Fruit fly (Drosophila melanogaster) whole organism, embryonic: ENCODE data around the gene dunk.

Experiments used
- Bgb ChIP-seq: fragments of 200-800 bp; sonication (Bioruptor generic); IDR thresholded peaks from 2 replicates; pipeline ENCODE4 v1.3.6; 2022; ENCODE audit warnings: missing biosample characterization, missing genetic modification characterization; ENCODE audit not compliant: partially characterized antibody
- CG10431 ChIP-seq: fragments of 200-800 bp; sonication (Bioruptor generic); optimal IDR thresholded peaks from 3 replicates; lab custom pipeline; 2018; ENCODE audit warnings: missing biosample characterization, mild to moderate bottlenecking, missing genetic modification characterization
- CG12744 ChIP-seq: fragments of 200-800 bp; sonication (Bioruptor generic); optimal IDR thresholded peaks from 2 replicates; lab custom pipeline; 2016; ENCODE audit warnings: missing biosample characterization, missing genetic modification characterization
- CG15601 ChIP-seq: fragments of 200-800 bp; sonication (Bioruptor generic); optimal IDR thresholded peaks from 3 replicates; lab custom pipeline; 2019; ENCODE audit warnings: missing biosample characterization, mild to moderate bottlenecking, missing genetic modification characterization, moderate library complexity
- CG1603 ChIP-seq: fragments of 200-800 bp; sonication (Bioruptor generic); optimal IDR thresholded peaks from 2 replicates; lab custom pipeline; 2019; ENCODE audit warnings: missing biosample characterization, mild to moderate bottlenecking, missing genetic modification characterization, moderate library complexity
- CG17186 ChIP-seq: fragments of 200-800 bp; sonication (Bioruptor generic); optimal IDR thresholded peaks from 3 replicates; lab custom pipeline; 2017; ENCODE audit warnings: missing biosample characterization, missing genetic modification reagents, missing genetic modification characterization
- CG17328 ChIP-seq: fragments of 200-800 bp; sonication (Bioruptor generic); IDR thresholded peaks from 2 replicates; pipeline ENCODE4 v1.3.6; 2022; ENCODE audit warnings: missing biosample characterization, missing genetic modification characterization
- CG17802 ChIP-seq: fragments of 200-800 bp; sonication (Bioruptor generic); optimal IDR thresholded peaks from 2 replicates; lab custom pipeline; 2018; ENCODE audit warnings: missing biosample characterization, mild to moderate bottlenecking, missing genetic modification characterization, moderate library complexity
- CG2129 ChIP-seq: fragments of 200-800 bp; sonication (Bioruptor generic); IDR thresholded peaks from 2 replicates; pipeline ENCODE4 v1.3.6; 2022; ENCODE audit warnings: missing biosample characterization, missing genetic modification characterization; ENCODE audit not compliant: partially characterized antibody
- CG2199 ChIP-seq: fragments of 200-800 bp; sonication (Bioruptor generic); IDR thresholded peaks from 3 replicates; pipeline ENCODE4 v1.3.6; 2022; ENCODE audit warnings: missing biosample characterization, missing genetic modification characterization
- CG30020 ChIP-seq: fragments of 200-800 bp; optimal IDR thresholded peaks from 2 replicates; lab custom pipeline; 2019; ENCODE audit warnings: missing biosample characterization, mild to moderate bottlenecking, missing genetic modification characterization, moderate library complexity
- CG31388 ChIP-seq: fragments of 200-800 bp; sonication (Bioruptor generic); optimal IDR thresholded peaks from 2 replicates; lab custom pipeline; 2016; ENCODE audit warnings: missing biosample characterization, missing genetic modification characterization
- CG33213 ChIP-seq: fragments of 200-800 bp; sonication (Bioruptor generic); optimal IDR thresholded peaks from 3 replicates; lab custom pipeline; 2016; ENCODE audit warnings: missing biosample characterization, missing genetic modification characterization
- CG4282 ChIP-seq: fragments of 200-800 bp; sonication (Bioruptor generic); optimal IDR thresholded peaks from 2 replicates; lab custom pipeline; 2016; ENCODE audit warnings: missing biosample characterization, missing genetic modification characterization
- CG4730 ChIP-seq: fragments of 200-800 bp; sonication (Bioruptor generic); IDR thresholded peaks from 2 replicates; pipeline ENCODE4 v1.3.6; 2022; ENCODE audit warnings: missing biosample characterization, missing genetic modification characterization
- CG6683 ChIP-seq: fragments of 200-800 bp; sonication (Bioruptor generic); optimal IDR thresholded peaks from 2 replicates; lab custom pipeline; 2017; ENCODE audit warnings: missing biosample characterization, mild to moderate bottlenecking, missing genetic modification characterization, missing genetic modification reagents
- CrebB ChIP-seq: fragments of 200-800 bp; sonication (Bioruptor generic); optimal IDR thresholded peaks from 3 replicates; lab custom pipeline; 2018; ENCODE audit warnings: missing biosample characterization, mild to moderate bottlenecking, missing genetic modification characterization
- Elba2 ChIP-seq: fragments of 200-800 bp; sonication (Bioruptor generic); optimal IDR thresholded peaks from 3 replicates; lab custom pipeline; 2016; ENCODE audit warnings: missing biosample characterization, missing genetic modification characterization
- Gug ChIP-seq: fragments of 200-800 bp; sonication (Bioruptor generic); IDR thresholded peaks from 4 replicates; pipeline ENCODE4 v1.3.6; 2022; ENCODE audit warnings: missing biosample characterization, missing genetic modification characterization
- HHEX ChIP-seq: fragments of 200-800 bp; sonication (Bioruptor generic); optimal IDR thresholded peaks from 3 replicates; lab custom pipeline; 2017; ENCODE audit warnings: missing biosample characterization, mild to moderate bottlenecking, missing genetic modification characterization, missing genetic modification reagents
- Meics ChIP-seq: fragments of 200-800 bp; sonication (Bioruptor generic); optimal IDR thresholded peaks from 2 replicates; lab custom pipeline; 2017; ENCODE audit warnings: missing biosample characterization, mild to moderate bottlenecking, missing genetic modification characterization
- Myb ChIP-seq: fragments of 200-800 bp; sonication (Bioruptor generic); optimal IDR thresholded peaks from 2 replicates; lab custom pipeline; 2016; ENCODE audit warnings: missing biosample characterization, missing genetic modification characterization
- Nf-YA ChIP-seq: fragments of 200-800 bp; sonication (Bioruptor generic); IDR thresholded peaks from 2 replicates; pipeline ENCODE4 v1.3.6; 2022; ENCODE audit warnings: missing biosample characterization, missing genetic modification characterization
- Nf-YC ChIP-seq: fragments of 200-800 bp; optimal IDR thresholded peaks from 3 replicates; lab custom pipeline; 2019; ENCODE audit warnings: missing biosample characterization, mild to moderate bottlenecking, missing genetic modification characterization, moderate library complexity
- Scr ChIP-seq: fragments of 200-800 bp; sonication (Bioruptor generic); IDR thresholded peaks from 2 replicates; pipeline ENCODE4 v1.3.6; 2022; ENCODE audit warnings: missing biosample characterization, missing genetic modification characterization; ENCODE audit not compliant: partially characterized antibody
- Side ChIP-seq: fragments of 200-800 bp; sonication (Bioruptor generic); optimal IDR thresholded peaks from 2 replicates; lab custom pipeline; 2016; ENCODE audit warnings: missing biosample characterization, missing genetic modification characterization
- chm ChIP-seq: fragments of 200-800 bp; sonication (Bioruptor generic); IDR thresholded peaks from 2 replicates; pipeline ENCODE4 v1.3.6; 2022; ENCODE audit warnings: missing biosample characterization, missing genetic modification characterization
- eve ChIP-seq, 2 experiments: fragments of >200 bp; optimal IDR thresholded peaks; 2 replicates each; lab custom pipeline; 2017; ENCODE audit warnings: missing biosample characterization in 2 of 2, missing genetic modification characterization in 2 of 2
- gro ChIP-seq: fragments of 200-800 bp; sonication (Bioruptor generic); optimal IDR thresholded peaks from 2 replicates; lab custom pipeline; 2016; ENCODE audit warnings: missing biosample characterization, missing genetic modification characterization
- hth ChIP-seq: fragments of >200 bp; optimal IDR thresholded peaks from 2 replicates; lab custom pipeline; 2017; ENCODE audit warnings: inconsistent platforms
- mam ChIP-seq: fragments of 200-800 bp; sonication (Bioruptor generic); optimal IDR thresholded peaks from 3 replicates; lab custom pipeline; 2016; ENCODE audit warnings: missing biosample characterization, missing genetic modification characterization
- nom ChIP-seq: fragments of 200-800 bp; sonication (Bioruptor generic); optimal IDR thresholded peaks from 2 replicates; lab custom pipeline; 2017; ENCODE audit warnings: missing biosample characterization, missing genetic modification characterization, mild to moderate bottlenecking, moderate library complexity, missing genetic modification reagents
- peb ChIP-seq: fragments of 200-800 bp; sonication (Bioruptor generic); IDR thresholded peaks from 2 replicates; pipeline ENCODE4 v1.3.6; 2022; ENCODE audit warnings: missing biosample characterization, missing genetic modification characterization
- row ChIP-seq: fragments of 200-800 bp; sonication (Bioruptor generic); IDR thresholded peaks from 3 replicates; pipeline ENCODE4 v1.3.6; 2022; ENCODE audit warnings: missing biosample characterization, missing genetic modification characterization
- schlank ChIP-seq: fragments of 200-800 bp; sonication (Bioruptor generic); optimal IDR thresholded peaks from 2 replicates; lab custom pipeline; 2018; ENCODE audit warnings: missing biosample characterization, mild to moderate bottlenecking, missing genetic modification characterization
- ttk ChIP-seq: fragments of 200-800 bp; sonication (Bioruptor generic); IDR thresholded peaks from 2 replicates; pipeline ENCODE4 v2.1.2; 2022; ENCODE audit warnings: missing biosample characterization, missing genetic modification characterization
- tx ChIP-seq: fragments of 200-800 bp; sonication (Bioruptor generic); optimal IDR thresholded peaks from 2 replicates; lab custom pipeline; 2016; ENCODE audit warnings: missing biosample characterization, missing genetic modification characterization
- wek ChIP-seq: fragments of 200-800 bp; sonication (Bioruptor generic); optimal IDR thresholded peaks from 3 replicates; lab custom pipeline; 2018; ENCODE audit warnings: missing biosample characterization, mild to moderate bottlenecking, missing genetic modification characterization, moderate library complexity
- zen ChIP-seq: fragments of 200-800 bp; sonication (Bioruptor generic); optimal IDR thresholded peaks from 3 replicates; lab custom pipeline; 2018; ENCODE audit warnings: missing biosample characterization, mild to moderate bottlenecking, missing genetic modification characterization, moderate library complexity

dunk gene

dm6 chr2L:22131171-22131675 is 20.2 kb upstream of the dunk start, which contains the start of gene CG42748 (continued):
- TF ChIP-seq tx (no peak), zen (tag; lab: Kevin White, UChicago) (peak; percentile 12), CG31388 (GFP tag; lab: Kevin White, UChicago) (no peak), hth (no peak), Scr (GFP tag; lab: Robert Waterston, UW) (peak; percentile 29; the same call in 1 of the 2 replicates), CG6683 (no peak), CrebB (no peak), CG17186 (GFP tag; lab: Kevin White, UChicago) (no peak), Myb (no peak), CG17328 (no peak), gro (no peak), HHEX (GFP tag; lab: Kevin White, UChicago) (no peak), CG2129 (GFP tag; lab: Robert Waterston, UW) (no peak), CG4730 (GFP tag; lab: Robert Waterston, UW) (no peak), Bgb (GFP tag; lab: Robert Waterston, UW) (peak; percentile 75), ttk (GFP tag; lab: Robert Waterston, UW) (no peak), CG33213 (no peak), Nf-YC (no peak), schlank (tag; lab: Kevin White, UChicago) (no peak), CG30020 (tag; lab: Kevin White, UChicago) (peak; percentile 96), Nf-YA (GFP tag; lab: Robert Waterston, UW) (no peak)

DNA sequence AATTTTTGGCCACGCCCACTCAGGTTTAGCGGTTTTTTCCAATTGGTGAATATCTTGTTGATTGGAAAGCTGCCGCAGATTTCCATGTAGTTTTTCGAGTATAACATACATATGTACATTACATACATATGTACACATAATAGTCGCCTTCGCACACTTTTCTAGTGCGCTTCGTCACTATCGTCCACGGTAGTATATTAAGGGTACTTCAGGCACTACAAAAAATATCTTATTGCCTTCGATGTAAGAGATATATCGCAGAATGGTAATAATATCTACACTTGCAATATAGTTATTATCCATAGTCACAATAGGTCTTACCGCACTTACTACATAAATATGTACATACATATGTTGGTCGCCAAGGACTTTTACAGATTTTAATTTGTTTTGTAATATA is 18.4 kb upstream of the dunk start:
- TF ChIP-seq CG17802, result peak; percentile 54
- 0 out of 3 replicates have a peak, but pooled peaks have one; percentile 11 for TF ChIP-seq CG2199
- no peak for TF ChIP-seq CG12744 (GFP tag; lab: Kevin White, UChicago)
- TF ChIP-seq nom (GFP tag; lab: Kevin White, UChicago), result no peak
- TF ChIP-seq peb, result no peak
- no peak for TF ChIP-seq mam (GFP tag; lab: Kevin White, UChicago)
- peak; percentile 83 for TF ChIP-seq Meics (GFP tag; lab: Kevin White, UChicago)
- peak; percentile 59 for TF ChIP-seq CG10431
- peak in 1 of 2 experiments; percentile 11 for TF ChIP-seq eve (GFP tag; optimal IDR thresholded peaks at IDR 0.05; lab: Kevin White, UChicago)
- TF ChIP-seq Scr (GFP tag; lab: Robert Waterston, UW), result no peak
- TF ChIP-seq CG30020 (tag; lab: Kevin White, UChicago), result peak; percentile 76
- TF ChIP-seq chm, result no peak
- TF ChIP-seq row (GFP tag; lab: Robert Waterston, UW), result peak; percentile 41; the same call in 2 of the 3 replicates
- no peak for TF ChIP-seq CG15601
- TF ChIP-seq wek (GFP tag; lab: Kevin White, UChicago), result peak; percentile 77
- TF ChIP-seq Side (GFP tag; lab: Kevin White, UChicago), result no peak
- TF ChIP-seq Gug, result no peak
- TF ChIP-seq CG1603 (tag; lab: Kevin White, UChicago), result peak; percentile 28
- peak; percentile 80 for TF ChIP-seq Elba2 (GFP tag; lab: Kevin White, UChicago)
- TF ChIP-seq gro, result no peak
- no peak for TF ChIP-seq CG4282 (GFP tag; lab: Kevin White, UChicago)
